Worm (Caenorhabditis elegans): ENCODE measurements around the gene atln-2.
"Not testable (repeated sequence)": the region's sequence is repeated elsewhere in the genome, so short reads cannot be mapped to it uniquely, and the experiment has no call there.

DNA sequence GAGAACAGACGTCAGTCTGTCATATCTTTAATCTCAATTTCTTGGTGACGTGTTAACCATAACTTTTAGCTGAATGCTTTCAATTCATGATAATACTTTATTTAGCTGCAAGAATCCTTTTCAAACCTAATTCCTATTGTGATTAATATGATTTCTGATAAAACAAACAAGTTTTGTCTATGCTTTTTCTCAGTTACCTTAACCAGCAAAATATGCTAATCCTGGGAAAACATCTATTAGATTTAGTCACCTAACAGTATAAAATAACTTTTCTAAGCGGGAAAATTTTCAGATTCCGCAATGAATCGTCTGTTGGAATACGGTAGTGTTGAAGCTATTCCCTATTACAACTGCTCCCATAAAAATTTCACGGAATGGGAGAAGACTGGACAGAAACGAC lies 42.8 kb upstream of the atln-2 start, which contains the start of gene Y57G11C.30:
- TF ChIP-seq tab-1 (GFP tag; IDR thresholded peaks at IDR 0.05); ref-1 (GFP tag; conservative IDR thresholded peaks at IDR 0.05); ztf-29 (GFP tag; IDR thresholded peaks at IDR 0.05); T22C8.4 (GFP tag; IDR thresholded peaks at IDR 0.05); ztf-23 (GFP tag; IDR thresholded peaks at IDR 0.05); klf-2 (GFP tag; conservative IDR thresholded peaks at IDR 0.05); flt-1 (GFP tag; IDR thresholded peaks at IDR 0.05); med-1 (GFP tag; optimal IDR thresholded peaks at IDR 0.05; ENCODE audit: insufficient read depth): not testable (repeated sequence)
